Fruit fly (Drosophila melanogaster): ENCODE results near the gene CG14610.
A peak's percentile ranks its signal among the peaks of the same experiment; 100 is the strongest.

Gene CG14610

dm6 chr3R:7188697-7189096 is 44.6 kb upstream of the CG14610 start:
- TF ChIP-seq CG31365 (tag; optimal IDR thresholded peaks at IDR 0.05) (no peak), Sox100B (GFP tag; optimal IDR thresholded peaks at IDR 0.05) (no peak), Awh (GFP tag; IDR thresholded peaks at IDR 0.05) (peak; percentile 54; the same call in 1 of the 2 replicates), CG32532 (GFP tag; IDR thresholded peaks at IDR 0.05) (no peak)

- peak in 1 of 2 experiments; percentile 93 for TF ChIP-seq Pdp1 (GFP tag; optimal IDR thresholded peaks at IDR 0.05)
- no peak for TF ChIP-seq CG14014 (GFP tag; IDR thresholded peaks at IDR 0.05)
- peak; percentile 28 for TF ChIP-seq CG9437 (GFP tag; optimal IDR thresholded peaks at IDR 0.05)
- 0 out of 4 replicates have a peak, but pooled peaks have one; percentile 61 for TF ChIP-seq chinmo (GFP tag; IDR thresholded peaks at IDR 0.05; ENCODE audit: partially characterized antibody)
- no peak for TF ChIP-seq CG4360 (GFP tag; IDR thresholded peaks at IDR 0.05)
- TF ChIP-seq Ptx1 (GFP tag; IDR thresholded peaks at IDR 0.05), result no peak
- TF ChIP-seq lmd (GFP tag; IDR thresholded peaks at IDR 0.05), result no peak
- peak; percentile 34 for TF ChIP-seq stwl (tag; optimal IDR thresholded peaks at IDR 0.05)
- TF ChIP-seq Trl (optimal IDR thresholded peaks at IDR 0.05), result peak; percentile 9 to 16
- no peak for TF ChIP-seq Trl (GFP tag; optimal IDR thresholded peaks at IDR 0.05)
- no peak for TF ChIP-seq HHEX (GFP tag; optimal IDR thresholded peaks at IDR 0.05)
- peak; percentile 12 for TF ChIP-seq Atf3 (GFP tag; optimal IDR thresholded peaks at IDR 0.05)
- peak; percentile 40 for TF ChIP-seq cg (GFP tag; optimal IDR thresholded peaks at IDR 0.05)
- TF ChIP-seq vvl (GFP tag; IDR thresholded peaks at IDR 0.05), result peak; percentile 34; the same call in 1 of the 2 replicates
- peak; percentile 72 for TF ChIP-seq CG10274 (GFP tag; optimal IDR thresholded peaks at IDR 0.05)
- no peak for TF ChIP-seq CG15073 (GFP tag; optimal IDR thresholded peaks at IDR 0.05)
- peak; percentile 3 for TF ChIP-seq BtbVII (GFP tag; optimal IDR thresholded peaks at IDR 0.05)
- TF ChIP-seq HLH3B (GFP tag; IDR thresholded peaks at IDR 0.05), result no peak
- peak; percentile 88 for TF ChIP-seq onecut (GFP tag; IDR thresholded peaks at IDR 0.05)
- peak; percentile 57 for TF ChIP-seq dm (GFP tag; optimal IDR thresholded peaks at IDR 0.05)
- TF ChIP-seq CG4730 (GFP tag; IDR thresholded peaks at IDR 0.05), result no peak
Measured at dm6 chr3R:7187989-7188388, 43.9 kb upstream of the CG14610 start.

dm6 chr3R:7187093-7187912 is 43.2 kb upstream of the CG14610 start:
- TF ChIP-seq D19A (tag; optimal IDR thresholded peaks at IDR 0.05) (peak; percentile 5), HLH4C (GFP tag; IDR thresholded peaks at IDR 0.05; ENCODE audit: partially characterized antibody) (0 out of 3 replicates have a peak, but pooled peaks have one; percentile 35), Pdp1 (GFP tag; optimal IDR thresholded peaks at IDR 0.05) (peak in 1 of 2 experiments; percentile 39), Trl (optimal IDR thresholded peaks at IDR 0.05) (peak; percentile 84 to 92), Trl (GFP tag; optimal IDR thresholded peaks at IDR 0.05) (peak; percentile 31), gem (tag; optimal IDR thresholded peaks at IDR 0.05) (peak; percentile 66), CG4617 (GFP tag; optimal IDR thresholded peaks at IDR 0.05; ENCODE audit: borderline replicate concordance) (peak; percentile 78), tna (GFP tag; IDR thresholded peaks at IDR 0.05; ENCODE audit: partially characterized antibody) (no peak), CG17829 (tag; optimal IDR thresholded peaks at IDR 0.05) (peak; percentile 14), CG8281 (tag; optimal IDR thresholded peaks at IDR 0.05) (peak; percentile 96), CG8765 (GFP tag; IDR thresholded peaks at IDR 0.05) (no peak), Awh (GFP tag; IDR thresholded peaks at IDR 0.05) (no peak), Spps (tag; optimal IDR thresholded peaks at IDR 0.05) (no peak), Meics (GFP tag; optimal IDR thresholded peaks at IDR 0.05) (peak; percentile 9), Ets65A (GFP tag) (peak; percentile 61), CG17361 (GFP tag; IDR thresholded peaks at IDR 0.05) (peak; percentile 61; the same call in 2 of the 3 replicates), B-H1 (GFP tag; IDR thresholded peaks at IDR 0.05) (no peak), D (optimal IDR thresholded peaks at IDR 0.05) (peak; percentile 21), D (GFP tag; optimal IDR thresholded peaks at IDR 0.05) (no peak), gfzf (GFP tag; optimal IDR thresholded peaks at IDR 0.05) (peak; percentile 19), Med (GFP tag) (peak; percentile 19), Sin3A (optimal IDR thresholded peaks at IDR 0.05) (peak; percentile 30), yki (optimal IDR thresholded peaks at IDR 0.05) (peak; percentile 24), pita (GFP tag; optimal IDR thresholded peaks at IDR 0.05) (no peak), MESR4 (GFP tag; optimal IDR thresholded peaks at IDR 0.05) (peak; percentile 81), pan (optimal IDR thresholded peaks at IDR 0.05) (no peak), pan (GFP tag; optimal IDR thresholded peaks at IDR 0.05 in 1 of 2, IDR thresholded peaks at IDR 0.05 in 1 of 2) (no peak)
